Fruit fly (Drosophila melanogaster): ENCODE results near the gene rdx.

rdx gene

dm6 chr3R:14017640-14018429, 14.0 kb downstream of the rdx start (continued):
- TF ChIP-seq nerfin-2 (GFP tag; IDR thresholded peaks at IDR 0.05; ENCODE audit: partially characterized antibody) (0 out of 2 replicates have a peak, but pooled peaks have one; percentile 33), fd3F (GFP tag; optimal IDR thresholded peaks at IDR 0.05) (peak; percentile 83), CG18599 (GFP tag; optimal IDR thresholded peaks at IDR 0.05) (peak; percentile 82), aop (GFP tag; IDR thresholded peaks at IDR 0.05) (no peak), tin (GFP tag; optimal IDR thresholded peaks at IDR 0.05) (peak; percentile 68), CG17328 (GFP tag; IDR thresholded peaks at IDR 0.05) (peak; percentile 74), CG16815 (GFP tag; optimal IDR thresholded peaks at IDR 0.05) (peak; percentile 41), CG8924 (tag; optimal IDR thresholded peaks at IDR 0.05) (peak; percentile 90), CG43689 (GFP tag; IDR thresholded peaks at IDR 0.05) (peak; percentile 80), dmrt99B (tag; optimal IDR thresholded peaks at IDR 0.05) (peak; percentile 96), Ets97D (GFP tag; optimal IDR thresholded peaks at IDR 0.05) (no peak), ttk (GFP tag; IDR thresholded peaks at IDR 0.05) (peak; percentile 87), z (GFP tag; IDR thresholded peaks at IDR 0.05) (no peak), tap (tag; optimal IDR thresholded peaks at IDR 0.05) (peak; percentile 88), CG17612 (GFP tag; IDR thresholded peaks at IDR 0.05) (0 out of 2 replicates have a peak, but pooled peaks have one; percentile 49), grau (tag; optimal IDR thresholded peaks at IDR 0.05) (peak; percentile 89), Aef1 (GFP tag; IDR thresholded peaks at IDR 0.05) (peak; percentile 78), Mes4 (GFP tag; optimal IDR thresholded peaks at IDR 0.05) (no peak), CG8089 (GFP tag; optimal IDR thresholded peaks at IDR 0.05) (no peak), grn (GFP tag; optimal IDR thresholded peaks at IDR 0.05) (no peak), jigr1 (GFP tag; IDR thresholded peaks at IDR 0.05) (no peak), amos (GFP tag; IDR thresholded peaks at IDR 0.05; ENCODE audit: partially characterized antibody) (no peak), CG17385 (GFP tag; optimal IDR thresholded peaks at IDR 0.05) (peak; percentile 77), luna (GFP tag; optimal IDR thresholded peaks at IDR 0.05) (no peak), Drgx (GFP tag; IDR thresholded peaks at IDR 0.05) (peak; percentile 36; the same call in 1 of the 2 replicates), CG4404 (GFP tag; IDR thresholded peaks at IDR 0.05) (no peak), NfI (GFP tag; optimal IDR thresholded peaks at IDR 0.05) (peak; percentile 77), Kr (GFP tag; optimal IDR thresholded peaks at IDR 0.05) (no peak), B-H1 (GFP tag; IDR thresholded peaks at IDR 0.05) (peak; percentile 86), peb (GFP tag; IDR thresholded peaks at IDR 0.05) (peak; percentile 66), CG2202 (tag; optimal IDR thresholded peaks at IDR 0.05) (peak; percentile 20), fd96Cb (tag; optimal IDR thresholded peaks at IDR 0.05) (peak; percentile 92), Atf3 (GFP tag; optimal IDR thresholded peaks at IDR 0.05) (peak; percentile 27), inv (GFP tag; IDR thresholded peaks at IDR 0.05; ENCODE audit: partially characterized antibody) (no peak), CG10979 (tag; optimal IDR thresholded peaks at IDR 0.05) (peak; percentile 85), CG14667 (GFP tag; IDR thresholded peaks at IDR 0.05) (no peak; the same call in 1 of the 2 replicates), tll (GFP tag; optimal IDR thresholded peaks at IDR 0.05) (peak in 1 of 2 experiments; percentile 31), CG2678 (tag; optimal IDR thresholded peaks at IDR 0.05) (peak; percentile 93), ftz-f1 (GFP tag; optimal IDR thresholded peaks at IDR 0.05) (peak; percentile 76), Hr3 (GFP tag; optimal IDR thresholded peaks at IDR 0.05) (peak; percentile 89), CG3407 (GFP tag; optimal IDR thresholded peaks at IDR 0.05) (peak; percentile 76), CG1832 (GFP tag; optimal IDR thresholded peaks at IDR 0.05) (peak; percentile 97), CG9727 (GFP tag; optimal IDR thresholded peaks at IDR 0.05) (peak; percentile 84), CG2712 (tag; optimal IDR thresholded peaks at IDR 0.05) (peak; percentile 89), CG31441 (GFP tag; IDR thresholded peaks at IDR 0.05) (peak; percentile 96), CG6765 (GFP tag; optimal IDR thresholded peaks at IDR 0.05) (peak; percentile 77), phol (tag; optimal IDR thresholded peaks at IDR 0.05) (peak; percentile 94), CG1024 (GFP tag; IDR thresholded peaks at IDR 0.05) (0 out of 2 replicates have a peak, but pooled peaks have one; percentile 18), Ssrp (tag; optimal IDR thresholded peaks at IDR 0.05) (peak; percentile 92)

All from whole organism, embryonic.